Worm (Caenorhabditis elegans) whole organism, L3 larva: ENCODE data around the gene myrf-1.

Experiments used
- R02D3.7 ChIP-seq: fragments of 150-350 bp; optimal IDR thresholded peaks from 2 replicates; lab custom pipeline; 2014; ENCODE audit warnings: missing biosample characterization, missing genetic modification characterization
- ama-1 ChIP-seq: fragments of 150-350 bp; optimal IDR thresholded peaks from 2 replicates; lab custom pipeline; 2018
- fos-1 ChIP-seq: fragments of 150-350 bp; optimal IDR thresholded peaks from 2 replicates; lab custom pipeline; 2014; ENCODE audit warnings: missing biosample characterization, missing genetic modification characterization
- mml-1 ChIP-seq: fragments of 150-350 bp; sonication (generic microtip); optimal IDR thresholded peaks from 3 replicates; lab custom pipeline; 2014; ENCODE audit warnings: missing biosample characterization, missing genetic modification characterization
- nhr-25 ChIP-seq: sonication (generic microtip); optimal IDR thresholded peaks from 2 replicates; lab custom pipeline; 2017; ENCODE audit warnings: missing biosample characterization, missing genetic modification characterization
- pha-4 ChIP-seq: fragments of 150-350 bp; optimal IDR thresholded peaks from 2 replicates; lab custom pipeline; 2014; ENCODE audit warnings: missing biosample characterization, missing genetic modification reagents, missing genetic modification characterization
- tbx-2 ChIP-seq: sonication (generic microtip); optimal IDR thresholded peaks from 2 replicates; lab custom pipeline; 2016; ENCODE audit warnings: mild to moderate bottlenecking, missing genetic modification characterization, missing compliant biosample characterization
- unc-62 ChIP-seq: fragments of 150-350 bp; sonication (generic microtip); optimal IDR thresholded peaks from 4 replicates; lab custom pipeline; 2014; ENCODE audit warnings: missing biosample characterization, missing genetic modification reagents, missing genetic modification characterization

ce11 chrII:10456979-10457378, 45.4 kb downstream of the myrf-1 start, which contains the start of gene ZK673.11:
- TF ChIP-seq tbx-2 (no peak), nhr-25 (no peak), pha-4 (tag; lab: Kevin White, UChicago) (no peak), fos-1 (tag; lab: Kevin White, UChicago) (no peak), ama-1 (lab: Kevin White, UChicago) (no peak), R02D3.7 (no peak), mml-1 (tag; lab: Kevin White, UChicago) (no peak), unc-62 (GFP tag; lab: Kevin White, UChicago) (no peak)
